Worm (Caenorhabditis elegans) whole organism, L2 larva: ENCODE data around the gene cyp-25A2.

ENCODE experiments used
- fos-1 ChIP-seq: fragments of 150-350 bp; optimal IDR thresholded peaks from 2 replicates; lab custom pipeline; 2014; ENCODE audit warnings: missing biosample characterization, missing genetic modification characterization
- lin-39 ChIP-seq: fragments of 150-350 bp; optimal IDR thresholded peaks from 2 replicates; lab custom pipeline; 2014; ENCODE audit warnings: missing biosample characterization, missing genetic modification reagents, missing genetic modification characterization
- skn-1 ChIP-seq: sonication (generic microtip); optimal IDR thresholded peaks from 2 replicates; lab custom pipeline; 2017; ENCODE audit warnings: missing biosample characterization, missing genetic modification characterization
- ztf-11 ChIP-seq: sonication (generic microtip); optimal IDR thresholded peaks from 2 replicates; lab custom pipeline; 2017; ENCODE audit warnings: missing biosample characterization, missing genetic modification characterization

DNA sequence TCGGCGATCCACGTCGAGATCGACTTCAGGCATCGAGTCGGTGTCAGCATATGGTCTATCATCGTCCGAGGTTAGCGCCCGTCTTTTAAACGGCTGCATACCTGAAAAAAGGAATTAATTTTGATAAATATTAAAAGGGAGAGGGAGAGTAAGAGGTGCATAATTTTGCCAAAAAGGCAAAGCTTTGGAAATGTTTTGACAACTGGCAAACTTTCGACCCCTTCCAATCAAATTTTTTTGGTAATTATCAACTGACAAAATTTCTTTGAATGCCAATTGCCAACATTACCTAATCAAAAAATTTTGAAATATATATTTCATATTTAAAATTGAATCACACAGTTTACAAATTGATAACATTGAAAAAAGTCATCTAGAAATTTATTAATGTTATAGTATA lies 15.4 kb upstream of the cyp-25A2 start, which contains the start of gene dpy-27:
- TF ChIP-seq fos-1 (tag; lab: Kevin White, UChicago) (no peak), skn-1 (no peak), ztf-11 (tag; lab: Kevin White, UChicago) (no peak), lin-39 (no peak)
